Worm (Caenorhabditis elegans): ENCODE data around the gene mig-5.

Gene mig-5

DNA sequence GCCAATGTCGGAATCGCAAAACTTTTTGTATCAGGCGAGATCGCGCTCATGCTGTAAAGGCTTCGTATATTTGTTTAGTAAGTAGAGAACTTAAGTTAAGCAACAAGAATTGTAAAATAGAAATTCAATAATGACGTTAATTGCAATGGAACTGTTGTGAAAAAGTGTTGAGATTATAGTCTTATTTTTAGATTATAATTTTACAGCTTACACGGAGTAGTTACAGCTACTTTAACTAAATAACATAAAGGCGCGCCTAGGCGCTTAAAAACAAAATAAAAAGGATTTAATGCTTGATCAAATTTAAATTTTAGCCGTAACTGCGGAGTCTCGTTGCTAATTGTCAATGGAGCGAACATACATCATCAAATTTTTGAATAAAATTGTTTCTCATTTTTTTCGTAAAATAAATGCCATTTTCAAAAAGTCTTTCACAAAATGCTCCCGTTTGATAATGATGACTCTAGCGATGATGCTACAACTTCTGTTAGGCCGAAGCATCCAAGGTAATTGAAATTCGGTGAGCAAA, 22.6 kb downstream of the mig-5 start, which contains the start of the genes emb-27 and rrf-3 (continued):
- TF ChIP-seq mdt-29 (GFP tag; IDR thresholded peaks at IDR 0.05) (no peak), madf-9 (GFP tag; conservative IDR thresholded peaks at IDR 0.05) (no peak), T20F7.1 (GFP tag; optimal IDR thresholded peaks at IDR 0.05) (peak; percentile 92), attf-4 (tag; optimal IDR thresholded peaks at IDR 0.05) (no peak), F26F4.8 (GFP tag; conservative IDR thresholded peaks at IDR 0.05) (no peak), lin-38 (GFP tag; IDR thresholded peaks at IDR 0.05) (peak; percentile 88), lsy-2 (tag; optimal IDR thresholded peaks at IDR 0.05) (peak in 1 of 2 experiments; percentile 84), zag-1 (tag; optimal IDR thresholded peaks at IDR 0.05) (no peak), lin-13 (GFP tag; optimal IDR thresholded peaks at IDR 0.05) (no peak)

- TF ChIP-seq unc-62 (GFP tag; optimal IDR thresholded peaks at IDR 0.05 in 1 of 2): peak in 1 of 2 experiments; percentile 90
- TF ChIP-seq unc-62 (tag; optimal IDR thresholded peaks at IDR 0.05): no peak
- TF ChIP-seq tag-97 (GFP tag; IDR thresholded peaks at IDR 0.05): no peak
- no peak for TF ChIP-seq nhr-77 (tag; optimal IDR thresholded peaks at IDR 0.05)
- TF ChIP-seq aha-1 (tag): peak; percentile 9
Measured at ce11 chrII:8160916-8161315, 23.9 kb downstream of the mig-5 start.

DNA sequence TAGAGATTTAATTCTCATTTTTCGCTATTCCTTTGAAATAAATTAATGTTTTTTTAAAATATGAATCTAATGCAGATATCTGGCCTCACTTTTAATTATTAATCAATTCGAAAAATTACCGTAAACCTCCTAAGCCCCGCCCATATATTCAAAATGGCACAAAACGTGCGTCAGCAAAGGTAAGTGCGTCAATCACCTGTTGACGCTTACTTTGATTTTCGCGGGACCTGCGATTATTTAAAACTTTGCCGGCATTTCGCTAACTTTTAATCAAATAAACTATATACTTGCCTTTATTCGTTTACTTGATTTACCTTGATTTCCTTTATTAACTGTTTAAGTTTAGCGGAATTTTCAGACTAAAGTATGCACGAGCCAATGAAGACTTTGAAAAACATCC, 26.8 kb downstream of the mig-5 start, which contains the start of gene pch-2:
Gene pch-2, plus strand, starts transcription at position 359 of the 400 bp plus-strand sequence.
- TF ChIP-seq vab-7 (GFP tag; IDR thresholded peaks at IDR 0.05) (no peak), dpl-1 (GFP tag; optimal IDR thresholded peaks at IDR 0.05) (peak; percentile 89), egl-27 (tag; optimal IDR thresholded peaks at IDR 0.05) (no peak), lin-13 (GFP tag; optimal IDR thresholded peaks at IDR 0.05) (no peak), zip-2 (tag; optimal IDR thresholded peaks at IDR 0.05) (no peak), php-3 (GFP tag; IDR thresholded peaks at IDR 0.05) (no peak), unc-130 (GFP tag; optimal IDR thresholded peaks at IDR 0.05) (peak; percentile 1), snpc-4 (tag; optimal IDR thresholded peaks at IDR 0.05) (no peak), dmd-9 (GFP tag; IDR thresholded peaks at IDR 0.05) (no peak), hif-1 (tag; optimal IDR thresholded peaks at IDR 0.05) (no peak), zfp-2 (tag; optimal IDR thresholded peaks at IDR 0.05) (no peak), zfp-3 (GFP tag; conservative IDR thresholded peaks at IDR 0.05) (no peak), lin-1 (GFP tag; IDR thresholded peaks at IDR 0.05) (no peak), T20F7.1 (GFP tag; optimal IDR thresholded peaks at IDR 0.05) (peak; percentile 72), ztf-11 (tag; optimal IDR thresholded peaks at IDR 0.05) (no peak), F44E2.7 (GFP tag; IDR thresholded peaks at IDR 0.05) (no peak), lin-39 (tag; optimal IDR thresholded peaks at IDR 0.05) (no peak), aha-1 (tag) (no peak), fos-1 (tag; optimal IDR thresholded peaks at IDR 0.05) (no peak), mdl-1 (tag; optimal IDR thresholded peaks at IDR 0.05) (no peak), lin-15B (tag; optimal IDR thresholded peaks at IDR 0.05) (no peak), nhr-102 (tag; optimal IDR thresholded peaks at IDR 0.05) (no peak), fkh-10 (GFP tag; optimal IDR thresholded peaks at IDR 0.05) (no peak), lin-38 (GFP tag; IDR thresholded peaks at IDR 0.05) (no peak; the same call in 1 of the 2 replicates), nhr-41 (GFP tag; IDR thresholded peaks at IDR 0.05) (no peak), ama-1 (optimal IDR thresholded peaks at IDR 0.05) (no peak), arid-1 (GFP tag; conservative IDR thresholded peaks at IDR 0.05) (no peak), lir-3 (tag; optimal IDR thresholded peaks at IDR 0.05) (no peak), saeg-2 (GFP tag; IDR thresholded peaks at IDR 0.05) (no peak), mep-1 (tag; optimal IDR thresholded peaks at IDR 0.05) (no peak), nhr-48 (tag; optimal IDR thresholded peaks at IDR 0.05) (no peak), set-16 (GFP tag; IDR thresholded peaks at IDR 0.05) (no peak), dve-1 (tag; optimal IDR thresholded peaks at IDR 0.05; ENCODE audit: insufficient read depth) (peak; percentile 71), Y5F2A.4 (GFP tag; optimal IDR thresholded peaks at IDR 0.05) (no peak), ZK546.5 (tag; optimal IDR thresholded peaks at IDR 0.05) (no peak), nhr-28 (tag; optimal IDR thresholded peaks at IDR 0.05) (peak; percentile 20), mes-2 (tag; optimal IDR thresholded peaks at IDR 0.05; ENCODE audit: poor library complexity, severe bottlenecking) (peak; percentile 66), ceh-28 (tag; optimal IDR thresholded peaks at IDR 0.05) (no peak), F49E8.2 (tag; optimal IDR thresholded peaks at IDR 0.05; ENCODE audit: borderline replicate concordance) (no peak), mdt-29 (GFP tag; IDR thresholded peaks at IDR 0.05) (no peak)

Measured in whole organism, L4 larva.